Fruit fly (Drosophila melanogaster) whole organism, embryonic: ENCODE measurements around the gene CG31189.

Experiments used
- Asciz ChIP-seq: fragments of 200-800 bp; sonication (Bioruptor generic); optimal IDR thresholded peaks from 2 replicates; lab custom pipeline; 2017; ENCODE audit warnings: missing biosample characterization, mild to moderate bottlenecking, missing genetic modification characterization, missing genetic modification reagents
- CG10543 ChIP-seq: fragments of 200-800 bp; sonication (Bioruptor generic); optimal IDR thresholded peaks from 3 replicates; lab custom pipeline; 2017; ENCODE audit warnings: missing biosample characterization, mild to moderate bottlenecking, missing genetic modification characterization, moderate library complexity
- CG11695 ChIP-seq: fragments of 200-800 bp; sonication (Bioruptor generic); IDR thresholded peaks from 3 replicates; pipeline ENCODE4 v1.3.6; 2022; ENCODE audit warnings: missing biosample characterization, missing genetic modification characterization
- CG11696 ChIP-seq: fragments of 200-800 bp; sonication (Bioruptor generic); IDR thresholded peaks from 2 replicates; pipeline ENCODE4 v1.3.6; 2022; ENCODE audit warnings: missing biosample characterization, missing genetic modification characterization
- CG12155 ChIP-seq: fragments of 200-800 bp; sonication (Bioruptor generic); optimal IDR thresholded peaks from 3 replicates; lab custom pipeline; 2016; ENCODE audit warnings: missing biosample characterization, missing genetic modification characterization
- CG13123 ChIP-seq: fragments of 200-800 bp; sonication (Bioruptor generic); optimal IDR thresholded peaks from 2 replicates; lab custom pipeline; 2016; ENCODE audit warnings: missing biosample characterization, missing genetic modification characterization
- CG13624 ChIP-seq: fragments of 200-800 bp; sonication (Bioruptor generic); optimal IDR thresholded peaks from 2 replicates; lab custom pipeline; 2016; ENCODE audit warnings: missing biosample characterization, missing genetic modification characterization
- CG13775 ChIP-seq: fragments of 200-800 bp; sonication (Bioruptor generic); optimal IDR thresholded peaks from 3 replicates; lab custom pipeline; 2017; ENCODE audit warnings: missing biosample characterization, mild to moderate bottlenecking, missing genetic modification characterization
- CG1529 ChIP-seq: fragments of 200-800 bp; sonication (Bioruptor generic); optimal IDR thresholded peaks from 3 replicates; lab custom pipeline; 2018; ENCODE audit warnings: missing biosample characterization, missing genetic modification characterization
- CG1603 ChIP-seq: fragments of 200-800 bp; sonication (Bioruptor generic); optimal IDR thresholded peaks from 2 replicates; lab custom pipeline; 2019; ENCODE audit warnings: missing biosample characterization, mild to moderate bottlenecking, missing genetic modification characterization, moderate library complexity
- CG17361 ChIP-seq: fragments of 200-800 bp; sonication (Bioruptor generic); IDR thresholded peaks from 3 replicates; pipeline ENCODE4 v1.3.6; 2022; ENCODE audit warnings: missing biosample characterization, missing genetic modification characterization
- CG2199 ChIP-seq: fragments of 200-800 bp; sonication (Bioruptor generic); IDR thresholded peaks from 3 replicates; pipeline ENCODE4 v1.3.6; 2022; ENCODE audit warnings: missing biosample characterization, missing genetic modification characterization
- CG2202 ChIP-seq: fragments of 200-800 bp; sonication (Bioruptor generic); optimal IDR thresholded peaks from 2 replicates; lab custom pipeline; 2018; ENCODE audit warnings: missing biosample characterization, mild to moderate bottlenecking, missing genetic modification characterization
- CG31224 ChIP-seq: fragments of 200-800 bp; sonication (Bioruptor generic); IDR thresholded peaks from 2 replicates; pipeline ENCODE4 v1.3.6; 2022; ENCODE audit warnings: missing biosample characterization, missing genetic modification characterization
- CG31441 ChIP-seq: fragments of 200-800 bp; sonication (Bioruptor generic); IDR thresholded peaks from 2 replicates; pipeline ENCODE4 v1.3.6; 2022; ENCODE audit warnings: missing biosample characterization, missing genetic modification characterization
- CG4617 ChIP-seq: fragments of 200-800 bp; sonication (Bioruptor generic); optimal IDR thresholded peaks from 3 replicates; lab custom pipeline; 2016; ENCODE audit warnings: missing biosample characterization, missing genetic modification characterization, borderline replicate concordance
- CG6791 ChIP-seq: fragments of 200-800 bp; sonication (Bioruptor generic); IDR thresholded peaks from 3 replicates; pipeline ENCODE4 v1.3.6; 2022; ENCODE audit warnings: missing biosample characterization, missing genetic modification characterization; ENCODE audit not compliant: partially characterized antibody
- CG6813 ChIP-seq: fragments of 200-800 bp; sonication (Bioruptor generic); optimal IDR thresholded peaks from 2 replicates; lab custom pipeline; 2017; ENCODE audit warnings: missing biosample characterization, missing genetic modification characterization, mild to moderate bottlenecking, moderate library complexity, missing genetic modification reagents
- CG7372 ChIP-seq: fragments of 200-800 bp; sonication (Bioruptor generic); IDR thresholded peaks from 2 replicates; pipeline ENCODE4 v1.3.6; 2022; ENCODE audit warnings: missing biosample characterization, missing genetic modification characterization
- CG7987 ChIP-seq: fragments of 200-800 bp; sonication (Bioruptor generic); optimal IDR thresholded peaks from 2 replicates; lab custom pipeline; 2018; ENCODE audit warnings: missing biosample characterization, mild to moderate bottlenecking, missing genetic modification characterization, moderate library complexity
- CG8924 ChIP-seq: fragments of 200-800 bp; optimal IDR thresholded peaks from 3 replicates; lab custom pipeline; 2019; ENCODE audit warnings: missing biosample characterization, mild to moderate bottlenecking, missing genetic modification characterization, moderate library complexity
- CG9817 ChIP-seq: fragments of 200-800 bp; sonication (Bioruptor generic); optimal IDR thresholded peaks from 2 replicates; lab custom pipeline; 2018; ENCODE audit warnings: missing biosample characterization, mild to moderate bottlenecking, missing genetic modification characterization, moderate library complexity
- CTCF ChIP-seq: fragments of 200-800 bp; sonication (Bioruptor generic); optimal IDR thresholded peaks from 2 replicates; lab custom pipeline; 2017; ENCODE audit warnings: missing biosample characterization, mild to moderate bottlenecking, missing genetic modification characterization, moderate library complexity
- Chrac-16 ChIP-seq: fragments of 200-800 bp; sonication (Bioruptor generic); optimal IDR thresholded peaks from 3 replicates; lab custom pipeline; 2016; ENCODE audit warnings: missing biosample characterization, missing genetic modification characterization
- Ets97D ChIP-seq: fragments of 200-800 bp; sonication (Bioruptor generic); optimal IDR thresholded peaks from 3 replicates; lab custom pipeline; 2016; ENCODE audit warnings: missing biosample characterization, missing genetic modification characterization
- Gug ChIP-seq: fragments of 200-800 bp; sonication (Bioruptor generic); IDR thresholded peaks from 4 replicates; pipeline ENCODE4 v1.3.6; 2022; ENCODE audit warnings: missing biosample characterization, missing genetic modification characterization
- H15 ChIP-seq: fragments of 200-800 bp; sonication (Bioruptor generic); IDR thresholded peaks from 3 replicates; pipeline ENCODE4 v1.3.6; 2022; ENCODE audit warnings: missing biosample characterization, missing genetic modification characterization
- HLHmδ ChIP-seq: fragments of 200-800 bp; sonication (Bioruptor generic); optimal IDR thresholded peaks from 2 replicates; lab custom pipeline; 2018; ENCODE audit warnings: missing biosample characterization, mild to moderate bottlenecking, missing genetic modification characterization, moderate library complexity
- Lpt ChIP-seq: fragments of >200 bp; optimal IDR thresholded peaks from 2 replicates; lab custom pipeline; 2018; ENCODE audit warnings: missing biosample characterization, missing genetic modification characterization
- Nf-YA ChIP-seq: fragments of 200-800 bp; sonication (Bioruptor generic); IDR thresholded peaks from 2 replicates; pipeline ENCODE4 v1.3.6; 2022; ENCODE audit warnings: missing biosample characterization, missing genetic modification characterization
- al ChIP-seq: fragments of 200-800 bp; sonication (Bioruptor generic); IDR thresholded peaks from 2 replicates; pipeline ENCODE4 v1.3.6; 2022; ENCODE audit warnings: missing biosample characterization, missing genetic modification characterization
- ap ChIP-seq: fragments of 200-800 bp; sonication (Bioruptor generic); IDR thresholded peaks from 2 replicates; pipeline ENCODE4 v1.3.6; 2022; ENCODE audit warnings: missing biosample characterization, missing genetic modification characterization
- ase ChIP-seq: fragments of 200-800 bp; sonication (Bioruptor generic); IDR thresholded peaks from 3 replicates; pipeline ENCODE4 v1.3.6; 2022; ENCODE audit warnings: missing biosample characterization, missing genetic modification characterization
- bab2 ChIP-seq: fragments of 200-800 bp; sonication (Bioruptor generic); optimal IDR thresholded peaks from 2 replicates; lab custom pipeline; 2016; ENCODE audit warnings: missing biosample characterization, missing genetic modification characterization
- chinmo ChIP-seq: fragments of 200-800 bp; sonication (Bioruptor generic); IDR thresholded peaks from 4 replicates; pipeline ENCODE4 v1.3.6; 2022; ENCODE audit warnings: missing biosample characterization, missing genetic modification characterization; ENCODE audit not compliant: partially characterized antibody
- ci ChIP-seq: fragments of 200-800 bp; sonication (Bioruptor generic); IDR thresholded peaks from 3 replicates; pipeline ENCODE4 v1.3.6; 2022; ENCODE audit warnings: missing biosample characterization, missing genetic modification characterization
- danr ChIP-seq: fragments of 200-800 bp; sonication (Bioruptor generic); IDR thresholded peaks from 2 replicates; pipeline ENCODE4 v1.3.6; 2022; ENCODE audit warnings: missing biosample characterization, missing genetic modification characterization
- disco-r ChIP-seq: fragments of 200-800 bp; sonication (Bioruptor generic); optimal IDR thresholded peaks from 2 replicates; lab custom pipeline; 2016; ENCODE audit warnings: missing biosample characterization, missing genetic modification characterization
- fd96Cb ChIP-seq: fragments of 200-800 bp; sonication (Bioruptor generic); optimal IDR thresholded peaks from 2 replicates; lab custom pipeline; 2018; ENCODE audit warnings: missing biosample characterization, mild to moderate bottlenecking, missing genetic modification characterization, moderate library complexity
- klu ChIP-seq: fragments of 200-800 bp; sonication (Bioruptor generic); IDR thresholded peaks from 2 replicates; pipeline ENCODE4 v1.3.6; 2022; ENCODE audit warnings: missing biosample characterization, missing genetic modification characterization
- kni ChIP-seq: fragments of 200-800 bp; sonication (Bioruptor generic); optimal IDR thresholded peaks from 3 replicates; lab custom pipeline; 2017; ENCODE audit warnings: mild to moderate bottlenecking, missing biosample characterization, missing genetic modification reagents, missing genetic modification characterization
- lab ChIP-seq: fragments of 200-800 bp; sonication (Bioruptor generic); optimal IDR thresholded peaks from 3 replicates; lab custom pipeline; 2017; ENCODE audit warnings: missing biosample characterization, missing genetic modification characterization, mild to moderate bottlenecking, moderate library complexity, missing genetic modification reagents
- lmd ChIP-seq: fragments of 200-800 bp; sonication (Bioruptor generic); IDR thresholded peaks from 2 replicates; pipeline ENCODE4 v1.3.6; 2022; ENCODE audit warnings: missing biosample characterization, missing genetic modification characterization
- nmo ChIP-seq: fragments of 200-800 bp; sonication (Bioruptor generic); optimal IDR thresholded peaks from 2 replicates; lab custom pipeline; 2018; ENCODE audit warnings: missing biosample characterization, mild to moderate bottlenecking, missing genetic modification characterization, moderate library complexity
- org-1 ChIP-seq: fragments of 200-800 bp; sonication (Bioruptor generic); optimal IDR thresholded peaks from 2 replicates; lab custom pipeline; 2017; ENCODE audit warnings: missing biosample characterization, missing genetic modification characterization
- otp ChIP-seq: fragments of 200-800 bp; sonication (Bioruptor generic); IDR thresholded peaks from 3 replicates; pipeline ENCODE4, ENCODE4 v1.3.6; 2022; ENCODE audit warnings: missing biosample characterization, missing genetic modification characterization
- run ChIP-seq: fragments of 200-800 bp; sonication (Bioruptor generic); optimal IDR thresholded peaks from 3 replicates; lab custom pipeline; 2018; ENCODE audit warnings: missing biosample characterization, mild to moderate bottlenecking, missing genetic modification characterization
- trem ChIP-seq: fragments of 200-800 bp; optimal IDR thresholded peaks from 3 replicates; lab custom pipeline; 2019; ENCODE audit warnings: missing biosample characterization, mild to moderate bottlenecking, missing genetic modification characterization, moderate library complexity
- zfh2 ChIP-seq: fragments of 200-800 bp; sonication (Bioruptor generic); optimal IDR thresholded peaks from 2 replicates; lab custom pipeline; 2016; ENCODE audit warnings: missing biosample characterization, missing genetic modification characterization

The CG31189 gene

DNA sequence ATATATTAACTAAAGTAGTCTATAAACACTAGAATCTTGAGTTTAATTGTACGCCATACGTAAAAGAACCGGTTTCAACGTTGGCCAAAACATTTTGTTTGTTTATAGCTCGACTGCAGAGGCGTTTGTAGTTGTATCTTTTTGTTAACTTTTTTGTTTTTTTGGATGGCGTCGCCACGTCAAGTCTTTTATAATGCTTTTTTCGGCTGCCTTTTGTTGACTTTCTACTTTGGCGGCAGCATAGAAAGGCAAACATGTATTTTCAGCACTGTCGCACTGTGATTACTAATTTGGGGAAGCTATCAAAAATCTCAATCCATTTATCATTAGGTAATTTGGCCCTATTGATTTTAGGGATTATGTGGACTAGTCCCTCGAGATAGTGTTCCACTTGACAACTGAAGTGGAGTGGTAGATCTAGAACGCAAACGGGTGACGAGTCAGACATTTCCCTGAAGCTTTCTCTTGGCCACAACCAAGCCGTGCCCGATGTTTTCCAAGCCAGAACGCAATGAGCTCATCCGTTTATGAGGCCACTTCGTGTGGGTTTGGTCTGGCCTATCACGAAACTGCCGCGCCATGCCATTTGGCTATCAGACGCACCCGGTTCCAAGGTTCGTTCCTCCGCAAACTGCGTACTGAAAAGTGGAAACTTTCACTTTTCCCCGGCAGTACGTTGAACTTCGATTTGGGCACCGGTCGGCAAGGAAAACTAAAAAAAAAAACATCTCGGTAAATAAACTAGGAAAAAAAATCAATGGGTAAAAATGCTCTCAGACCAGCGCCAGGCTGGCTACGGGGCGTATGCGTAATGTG is 21.0 kb upstream of the CG31189 start (continued):
- no peak for TF ChIP-seq CG6813
- TF ChIP-seq org-1 (GFP tag; lab: Kevin White, UChicago): no peak
- no peak for TF ChIP-seq nmo
- TF ChIP-seq fd96Cb (tag; lab: Kevin White, UChicago): no peak
- no peak for TF ChIP-seq CG12155 (GFP tag; lab: Kevin White, UChicago)
- TF ChIP-seq CG13123 (GFP tag; lab: Kevin White, UChicago): no peak
- TF ChIP-seq bab2 (GFP tag; lab: Kevin White, UChicago): no peak
- peak; percentile 67; the same call in 1 of the 2 replicates for TF ChIP-seq CG7372 (GFP tag; lab: Robert Waterston, UW)
- no peak for TF ChIP-seq CG13624 (GFP tag; lab: Kevin White, UChicago)
- no peak for TF ChIP-seq otp (GFP tag; lab: Robert Waterston, UW)
- no peak for TF ChIP-seq CG11695 (GFP tag; lab: Robert Waterston, UW)
- TF ChIP-seq CG10543 (GFP tag; lab: Kevin White, UChicago): peak; percentile 41
- no peak for TF ChIP-seq Lpt (GFP tag; lab: Kevin White, UChicago)
- TF ChIP-seq ase: no peak
- TF ChIP-seq danr: no peak
- TF ChIP-seq CG31441 (GFP tag; lab: Robert Waterston, UW): no peak
- TF ChIP-seq CG31224 (GFP tag; lab: Robert Waterston, UW): no peak
- TF ChIP-seq chinmo (GFP tag; lab: Robert Waterston, UW): 0 out of 4 replicates have a peak, but pooled peaks have one; percentile 60
- peak; percentile 15; the same call in 1 of the 3 replicates for TF ChIP-seq CG2199 (GFP tag; lab: Robert Waterston, UW)
- peak; percentile 33 for TF ChIP-seq CG8924 (tag; lab: Kevin White, UChicago)
- no peak for TF ChIP-seq CG1603 (tag; lab: Kevin White, UChicago)
- no peak for TF ChIP-seq Gug (GFP tag; lab: Robert Waterston, UW)
- no peak for TF ChIP-seq HLHmδ (GFP tag; lab: Kevin White, UChicago)
- no peak for TF ChIP-seq CG7987 (GFP tag; lab: Kevin White, UChicago)
- no peak for TF ChIP-seq H15
- TF ChIP-seq zfh2 (GFP tag; lab: Kevin White, UChicago): no peak
- no peak for TF ChIP-seq al
- no peak for TF ChIP-seq Asciz
- no peak for TF ChIP-seq CG13775 (GFP tag; lab: Kevin White, UChicago)
- no peak for TF ChIP-seq CTCF (GFP tag; lab: Kevin White, UChicago)
- TF ChIP-seq Ets97D (GFP tag; lab: Kevin White, UChicago): no peak
- TF ChIP-seq ap: no peak
- no peak for TF ChIP-seq CG17361 (GFP tag; lab: Robert Waterston, UW)
- TF ChIP-seq Chrac-16 (GFP tag; lab: Kevin White, UChicago): no peak
- peak; percentile 53 for TF ChIP-seq lab (GFP tag; lab: Kevin White, UChicago)
- TF ChIP-seq lmd (GFP tag; lab: Robert Waterston, UW): no peak
- peak; percentile 66 for TF ChIP-seq kni (GFP tag; lab: Kevin White, UChicago)
- TF ChIP-seq CG4617 (GFP tag; lab: Kevin White, UChicago): no peak
- no peak for TF ChIP-seq CG1529 (GFP tag; lab: Kevin White, UChicago)
- TF ChIP-seq Nf-YA (GFP tag; lab: Robert Waterston, UW): no peak
- 0 out of 3 replicates have a peak, but pooled peaks have one; percentile 21 for TF ChIP-seq CG6791 (GFP tag; lab: Robert Waterston, UW)
- TF ChIP-seq disco-r (GFP tag; lab: Kevin White, UChicago): no peak
- TF ChIP-seq trem (tag; lab: Kevin White, UChicago): no peak
- TF ChIP-seq CG9817 (tag; lab: Kevin White, UChicago): no peak
- no peak for TF ChIP-seq CG2202 (tag; lab: Kevin White, UChicago)
- no peak for TF ChIP-seq CG11696 (GFP tag; lab: Robert Waterston, UW)
- no peak for TF ChIP-seq klu (GFP tag; lab: Robert Waterston, UW)
- TF ChIP-seq ci (GFP tag; lab: Robert Waterston, UW): 0 out of 3 replicates have a peak, but pooled peaks have one; percentile 11
- TF ChIP-seq run: no peak
- TF ChIP-seq, all 482 proteins: peak for 18
